Worm (Caenorhabditis elegans): Measurements from ENCODE around the gene ZK593.3.

DNA sequence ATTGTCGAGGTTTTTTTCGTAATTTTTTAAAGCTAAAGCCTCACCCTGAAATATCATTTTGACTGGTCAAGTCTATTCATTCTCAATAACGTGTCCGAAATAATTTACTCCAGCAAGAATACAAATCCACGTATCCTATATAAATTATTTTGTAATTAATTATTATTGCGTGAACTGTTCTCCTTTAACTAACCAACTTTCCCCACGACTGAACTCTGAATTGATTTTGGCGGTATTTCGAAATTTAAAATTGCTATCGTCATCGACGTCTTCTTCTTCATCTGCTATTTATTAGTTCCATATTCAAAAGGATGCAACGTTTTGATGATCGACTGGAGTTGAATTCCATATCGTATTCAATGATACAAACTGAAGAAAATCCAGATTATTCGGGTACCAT, 50.9 kb downstream of the ZK593.3 start, which contains the start of the genes aqp-3 and Y69E1A.8:
- TF ChIP-seq hnd-1 (tag; optimal IDR thresholded peaks at IDR 0.05), result no peak
- no peak for TF ChIP-seq tra-4 (tag; optimal IDR thresholded peaks at IDR 0.05)
- no peak for TF ChIP-seq sea-1 (GFP tag; conservative IDR thresholded peaks at IDR 0.05)
- TF ChIP-seq flt-1 (GFP tag; IDR thresholded peaks at IDR 0.05), result no peak
- TF ChIP-seq ceh-36 (tag; optimal IDR thresholded peaks at IDR 0.05), result no peak
- no peak for TF ChIP-seq scrt-1 (GFP tag; IDR thresholded peaks at IDR 0.05)
- TF ChIP-seq ama-1 (optimal IDR thresholded peaks at IDR 0.05), result no peak
- no peak for TF ChIP-seq B0310.2 (tag; optimal IDR thresholded peaks at IDR 0.05)
- TF ChIP-seq hmbx-1 (tag; optimal IDR thresholded peaks at IDR 0.05), result no peak
- no peak for TF ChIP-seq hmg-4 (GFP tag; optimal IDR thresholded peaks at IDR 0.05)
- no peak for TF ChIP-seq ets-7 (tag; optimal IDR thresholded peaks at IDR 0.05)
